Fruit fly (Drosophila melanogaster) whole organism: Measurements from ENCODE around the gene Acat1.

Source experiments
- CG8478 ChIP-seq: fragments of >200 bp; optimal IDR thresholded peaks from 2 replicates; lab custom pipeline; 2018; ENCODE audit warnings: inconsistent platforms
- Dll ChIP-seq: fragments of >200 bp; optimal IDR thresholded peaks from 2 replicates; lab custom pipeline; 2017
- EcR ChIP-seq, 2 experiments: fragments of >200 bp; optimal IDR thresholded peaks; 2 replicates each; lab custom pipeline; 2017; ENCODE audit warnings: missing biosample characterization in 2 of 2, missing genetic modification characterization in 2 of 2, missing genetic modification reagents in 2 of 2

- TF ChIP-seq CG8478 (lab: Kevin White, UChicago): no peak
- TF ChIP-seq EcR (GFP tag; optimal IDR thresholded peaks at IDR 0.05; lab: Kevin White, UChicago): no peak
- no peak for TF ChIP-seq Dll (lab: Kevin White, UChicago)
Measured at dm6 chrX:7923063-7923462, 34.5 kb upstream of the Acat1 start.
